Fruit fly (Drosophila melanogaster) whole organism, prepupa: ENCODE measurements around the gene Xrcc2.

Experiments used
- Blimp-1 ChIP-seq: fragments of 200-800 bp; sonication (Bioruptor generic); optimal IDR thresholded peaks from 3 replicates; lab custom pipeline; 2017; ENCODE audit warnings: missing biosample characterization, missing genetic modification characterization, mild to moderate bottlenecking, moderate library complexity, missing genetic modification reagents
- CG10631 ChIP-seq: fragments of 200-800 bp; sonication (Bioruptor generic); optimal IDR thresholded peaks from 2 replicates; lab custom pipeline; 2016; ENCODE audit warnings: missing biosample characterization, missing genetic modification characterization
- CG11762 ChIP-seq: fragments of 200-800 bp; sonication (Bioruptor generic); optimal IDR thresholded peaks from 3 replicates; lab custom pipeline; 2016; ENCODE audit warnings: missing biosample characterization, missing genetic modification characterization; ENCODE audit not compliant: insufficient read depth
- CG11902 ChIP-seq: fragments of 200-800 bp; sonication (Bioruptor generic); optimal IDR thresholded peaks from 3 replicates; lab custom pipeline; 2016; ENCODE audit warnings: missing biosample characterization, missing genetic modification characterization
- CG15336 ChIP-seq: fragments of 200-800 bp; sonication (Bioruptor generic); IDR thresholded peaks from 2 replicates; pipeline ENCODE4 v1.3.6; 2022; ENCODE audit warnings: missing biosample characterization, missing genetic modification characterization
- CG1621 ChIP-seq: fragments of 200-800 bp; sonication (Bioruptor generic); optimal IDR thresholded peaks from 3 replicates; lab custom pipeline; 2018; ENCODE audit warnings: missing biosample characterization, mild to moderate bottlenecking, missing genetic modification characterization
- CG16779 ChIP-seq: fragments of 200-800 bp; sonication (Bioruptor generic); optimal IDR thresholded peaks from 3 replicates; lab custom pipeline; 2017; ENCODE audit warnings: missing biosample characterization, mild to moderate bottlenecking, missing genetic modification characterization
- CG32006 ChIP-seq: fragments of 200-800 bp; sonication (Bioruptor generic); optimal IDR thresholded peaks from 3 replicates; lab custom pipeline; 2017; ENCODE audit warnings: missing biosample characterization, mild to moderate bottlenecking, missing genetic modification characterization
- CG34406 ChIP-seq: fragments of 200-800 bp; sonication (Bioruptor generic); optimal IDR thresholded peaks from 3 replicates; lab custom pipeline; 2016; ENCODE audit warnings: missing biosample characterization, missing genetic modification characterization
- CG4318 ChIP-seq: fragments of 200-800 bp; sonication (Bioruptor generic); optimal IDR thresholded peaks from 3 replicates; lab custom pipeline; 2017; ENCODE audit warnings: missing biosample characterization, mild to moderate bottlenecking, missing genetic modification characterization
- CG6276 ChIP-seq: fragments of 200-800 bp; sonication (Bioruptor generic); optimal IDR thresholded peaks from 2 replicates; lab custom pipeline; 2017; ENCODE audit warnings: missing biosample characterization, mild to moderate bottlenecking, missing genetic modification characterization
- CG6808 ChIP-seq: fragments of 200-800 bp; sonication (Bioruptor generic); optimal IDR thresholded peaks from 3 replicates; lab custom pipeline; 2017; ENCODE audit warnings: missing biosample characterization, missing genetic modification characterization, mild to moderate bottlenecking, moderate library complexity, missing genetic modification reagents
- CG8319 ChIP-seq: fragments of 200-800 bp; sonication (Bioruptor generic); optimal IDR thresholded peaks from 3 replicates; lab custom pipeline; 2016; ENCODE audit warnings: missing biosample characterization, missing genetic modification characterization
- CG8632 ChIP-seq: fragments of 200-800 bp; sonication (Bioruptor generic); optimal IDR thresholded peaks from 3 replicates; lab custom pipeline; 2016; ENCODE audit warnings: missing biosample characterization, missing genetic modification characterization
- CG9139 ChIP-seq: fragments of 200-800 bp; sonication (Bioruptor generic); optimal IDR thresholded peaks from 3 replicates; lab custom pipeline; 2017; ENCODE audit warnings: missing biosample characterization, mild to moderate bottlenecking, missing genetic modification characterization
- Eip75B ChIP-seq: fragments of 200-800 bp; sonication (Bioruptor generic); optimal IDR thresholded peaks from 3 replicates; lab custom pipeline; 2016; ENCODE audit warnings: missing biosample characterization, missing genetic modification characterization
- Eip78C ChIP-seq: fragments of 200-800 bp; sonication (Bioruptor generic); peaks from one replicate; lab custom pipeline; 2016; ENCODE audit warnings: missing biosample characterization, missing genetic modification characterization
- Ets21C ChIP-seq: fragments of 200-800 bp; sonication (Bioruptor generic); optimal IDR thresholded peaks from 3 replicates; lab custom pipeline; 2016; ENCODE audit warnings: missing biosample characterization, missing genetic modification characterization
- Ets96B ChIP-seq: fragments of 200-800 bp; optimal IDR thresholded peaks from 2 replicates; lab custom pipeline; 2019; ENCODE audit warnings: missing biosample characterization, mild to moderate bottlenecking, missing genetic modification characterization, moderate library complexity
- Gug ChIP-seq: fragments of 200-800 bp; sonication (Bioruptor generic); IDR thresholded peaks from 2 replicates; pipeline ENCODE4 v1.3.6; 2022; ENCODE audit warnings: missing biosample characterization, missing genetic modification characterization
- Hr39 ChIP-seq: fragments of 200-800 bp; sonication (Bioruptor generic); optimal IDR thresholded peaks from 2 replicates; lab custom pipeline; 2016; ENCODE audit warnings: missing biosample characterization, missing genetic modification characterization
- Lpt ChIP-seq: fragments of 200-800 bp; sonication (Bioruptor generic); optimal IDR thresholded peaks from 3 replicates; lab custom pipeline; 2016; ENCODE audit warnings: missing biosample characterization, missing genetic modification characterization
- Met ChIP-seq: fragments of 200-800 bp; sonication (Bioruptor generic); optimal IDR thresholded peaks from 3 replicates; lab custom pipeline; 2016; ENCODE audit warnings: missing biosample characterization, missing genetic modification characterization
- OdsH ChIP-seq: fragments of 200-800 bp; sonication (Bioruptor generic); optimal IDR thresholded peaks from 3 replicates; lab custom pipeline; 2016; ENCODE audit warnings: missing biosample characterization, missing genetic modification characterization
- Sox102F ChIP-seq: fragments of 200-800 bp; sonication (Bioruptor generic); optimal IDR thresholded peaks from 2 replicates; lab custom pipeline; 2016; ENCODE audit warnings: missing biosample characterization, mild to moderate bottlenecking, missing genetic modification characterization
- Sox14 ChIP-seq: fragments of 200-800 bp; sonication (Bioruptor generic); optimal IDR thresholded peaks from 3 replicates; lab custom pipeline; 2016; ENCODE audit warnings: missing biosample characterization, missing genetic modification characterization
- achi ChIP-seq: fragments of 200-800 bp; sonication (Bioruptor generic); optimal IDR thresholded peaks from 3 replicates; lab custom pipeline; 2016; ENCODE audit warnings: missing biosample characterization, missing genetic modification characterization
- acj6 ChIP-seq: fragments of 200-800 bp; sonication (Bioruptor generic); optimal IDR thresholded peaks from 3 replicates; lab custom pipeline; 2016; ENCODE audit warnings: missing biosample characterization, missing genetic modification characterization
- cyc ChIP-seq: fragments of 200-800 bp; sonication (Bioruptor generic); optimal IDR thresholded peaks from 3 replicates; lab custom pipeline; 2016; ENCODE audit warnings: missing biosample characterization, missing genetic modification characterization
- dac ChIP-seq: fragments of 200-800 bp; sonication (Bioruptor generic); optimal IDR thresholded peaks from 2 replicates; lab custom pipeline; 2017; ENCODE audit warnings: missing biosample characterization, mild to moderate bottlenecking, missing genetic modification characterization
- esn ChIP-seq: fragments of 200-800 bp; sonication (Bioruptor generic); optimal IDR thresholded peaks from 2 replicates; lab custom pipeline; 2016; ENCODE audit warnings: missing biosample characterization, mild to moderate bottlenecking, missing genetic modification characterization, moderate library complexity
- fd59A ChIP-seq: fragments of 200-800 bp; sonication (Bioruptor generic); optimal IDR thresholded peaks from 2 replicates; lab custom pipeline; 2017; ENCODE audit warnings: missing biosample characterization, mild to moderate bottlenecking, missing genetic modification characterization, missing genetic modification reagents
- fd85E ChIP-seq: fragments of 200-800 bp; sonication (Bioruptor generic); optimal IDR thresholded peaks from 3 replicates; lab custom pipeline; 2016; ENCODE audit warnings: missing biosample characterization, missing genetic modification characterization
- fkh ChIP-seq: fragments of 200-800 bp; sonication (Bioruptor generic); optimal IDR thresholded peaks from 3 replicates; lab custom pipeline; 2017; ENCODE audit warnings: missing biosample characterization, mild to moderate bottlenecking, missing genetic modification characterization, moderate library complexity
- lz ChIP-seq: fragments of 200-800 bp; sonication (Bioruptor generic); optimal IDR thresholded peaks from 3 replicates; lab custom pipeline; 2016; ENCODE audit warnings: missing biosample characterization, missing genetic modification characterization
- salr ChIP-seq, 2 experiments: fragments of 200-800 bp; sonication (Bioruptor generic); optimal IDR thresholded peaks; 3 replicates each; lab custom pipeline; 2016 to 2018; ENCODE audit warnings: missing biosample characterization in 2 of 2, missing genetic modification characterization in 2 of 2, mild to moderate bottlenecking in 1 of 2
- topi ChIP-seq: fragments of 200-800 bp; sonication (Bioruptor generic); optimal IDR thresholded peaks from 3 replicates; lab custom pipeline; 2016; ENCODE audit warnings: missing biosample characterization, missing genetic modification characterization
- vri ChIP-seq: fragments of 200-800 bp; sonication (Bioruptor generic); optimal IDR thresholded peaks from 3 replicates; lab custom pipeline; 2016; ENCODE audit warnings: missing biosample characterization, mild to moderate bottlenecking, missing genetic modification characterization

Xrcc2 gene

DNA sequence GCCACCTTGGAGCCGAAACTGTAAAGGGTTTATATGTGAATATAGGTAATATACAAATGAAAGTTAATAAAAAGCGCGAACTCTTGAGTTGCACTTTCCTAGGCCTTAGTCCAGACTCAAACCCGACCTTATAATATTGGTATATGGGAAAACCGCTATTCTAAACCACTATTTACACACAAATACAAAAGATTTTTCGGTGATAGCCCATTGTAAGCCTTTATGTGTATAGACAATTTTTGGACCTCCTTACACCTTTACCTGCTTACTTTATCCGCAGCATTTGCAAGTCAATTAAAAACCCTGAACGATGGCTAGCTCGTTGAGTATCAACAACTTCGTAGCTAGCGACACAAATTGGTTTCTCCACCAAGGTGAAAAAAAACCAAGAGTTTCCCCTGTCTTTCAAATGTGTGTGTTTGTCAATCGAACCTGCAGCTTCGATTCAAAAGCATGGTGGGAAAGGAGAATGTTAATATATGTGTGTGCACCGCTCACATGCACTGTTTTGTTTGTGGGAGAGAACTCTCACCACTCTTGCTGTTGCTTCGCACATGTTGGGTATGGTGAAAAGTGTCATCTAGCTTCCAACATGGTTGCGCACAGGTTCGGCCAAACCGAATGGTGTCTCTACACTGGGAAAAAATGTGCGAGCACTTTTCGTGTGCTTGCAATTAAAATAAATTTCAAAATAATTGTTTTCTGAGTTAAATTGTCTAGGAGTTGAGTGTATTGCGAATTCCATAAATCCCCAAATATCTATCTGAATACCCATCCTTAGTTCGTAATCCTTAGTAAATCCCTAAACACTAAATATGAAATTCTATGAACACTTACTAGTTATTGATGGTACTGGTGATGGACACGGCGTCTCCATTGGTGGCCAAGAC, 7.0 kb downstream of the Xrcc2 start (continued):
- TF ChIP-seq cyc (peak; percentile 69), CG32006 (peak; percentile 70), CG11902 (GFP tag; lab: Kevin White, UChicago) (peak; percentile 52), fkh (GFP tag; lab: Kevin White, UChicago) (peak; percentile 31), CG16779 (tag; lab: Kevin White, UChicago) (peak; percentile 45), CG4318 (GFP tag; lab: Kevin White, UChicago) (no peak), Met (GFP tag; lab: Kevin White, UChicago) (peak; percentile 83), Blimp-1 (GFP tag; lab: Kevin White, UChicago) (no peak), Eip78C (peak; percentile 95), fd85E (GFP tag; lab: Kevin White, UChicago) (peak; percentile 24), Hr39 (GFP tag; lab: Kevin White, UChicago) (peak; percentile 59), CG6276 (GFP tag; lab: Kevin White, UChicago) (peak; percentile 80), CG8319 (GFP tag; lab: Kevin White, UChicago) (peak; percentile 52), CG1621 (peak; percentile 56), Sox102F (GFP tag; lab: Kevin White, UChicago) (peak; percentile 69), CG6808 (peak; percentile 49), acj6 (GFP tag; lab: Kevin White, UChicago) (peak; percentile 65), fd59A (GFP tag; lab: Kevin White, UChicago) (peak; percentile 41)

DNA sequence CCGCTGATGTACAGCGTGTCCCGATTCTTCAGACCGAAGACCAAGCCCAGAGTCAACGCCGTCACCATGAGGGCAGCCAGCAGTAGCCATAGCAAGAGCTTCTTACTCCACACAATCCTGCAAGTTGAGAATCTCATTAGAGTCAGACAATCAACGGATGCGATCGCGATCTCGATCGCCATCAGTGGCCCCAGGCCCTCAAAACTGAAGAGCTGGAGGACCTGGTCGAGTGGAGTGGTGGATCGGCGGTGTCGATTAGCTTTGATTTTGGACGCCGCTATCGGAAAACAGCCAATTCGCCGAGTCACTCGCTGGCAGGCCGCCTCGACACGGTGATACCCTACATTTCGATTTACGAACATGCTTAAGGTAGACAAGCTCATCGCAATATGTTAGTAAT, 8.6 kb downstream of the Xrcc2 start:
- TF ChIP-seq CG8319 (GFP tag; lab: Kevin White, UChicago), result no peak
- TF ChIP-seq Gug (GFP tag; lab: Robert Waterston, UW), result no peak
- no peak for TF ChIP-seq CG9139 (GFP tag; lab: Kevin White, UChicago)
- TF ChIP-seq fkh (GFP tag; lab: Kevin White, UChicago), result no peak
- TF ChIP-seq acj6 (GFP tag; lab: Kevin White, UChicago), result no peak
- TF ChIP-seq esn (GFP tag; lab: Kevin White, UChicago), result no peak
- TF ChIP-seq CG4318 (GFP tag; lab: Kevin White, UChicago), result no peak
- TF ChIP-seq Ets96B, result no peak
- no peak for TF ChIP-seq topi (GFP tag; lab: Kevin White, UChicago)
- TF ChIP-seq Sox102F (GFP tag; lab: Kevin White, UChicago), result no peak
- TF ChIP-seq CG32006, result no peak
- TF ChIP-seq CG15336, result no peak
- no peak for TF ChIP-seq CG11762 (GFP tag; lab: Kevin White, UChicago)
- no peak for TF ChIP-seq CG34406
- no peak for TF ChIP-seq CG1621
- TF ChIP-seq CG6276 (GFP tag; lab: Kevin White, UChicago), result no peak
- TF ChIP-seq Lpt, result no peak
- no peak for TF ChIP-seq CG8632 (GFP tag; lab: Kevin White, UChicago)
- TF ChIP-seq CG10631 (GFP tag; lab: Kevin White, UChicago), result no peak
- TF ChIP-seq, all 60 proteins: peak for 0

DNA sequence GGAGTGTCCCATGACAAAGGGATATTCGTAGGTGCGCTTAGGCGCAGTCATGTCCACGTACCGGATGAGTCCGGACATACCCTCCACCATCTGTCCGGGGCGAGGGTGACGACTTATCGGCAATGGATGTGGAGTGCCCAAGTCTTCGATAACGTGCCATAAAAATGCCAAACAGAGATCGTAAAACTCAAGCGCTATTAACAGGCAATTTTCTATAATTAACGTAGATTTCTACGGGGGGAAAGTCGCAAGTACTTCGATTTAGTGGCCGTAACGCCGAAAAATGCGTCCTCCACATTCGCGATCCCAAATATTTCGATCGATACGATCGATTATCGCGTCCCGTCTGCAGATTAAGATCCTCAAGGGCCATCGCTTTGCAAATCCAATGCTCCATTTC, 9.5 kb downstream of the Xrcc2 start:
- TF ChIP-seq vri, result peak; percentile 5
- TF ChIP-seq Hr39 (GFP tag; lab: Kevin White, UChicago), result no peak

DNA sequence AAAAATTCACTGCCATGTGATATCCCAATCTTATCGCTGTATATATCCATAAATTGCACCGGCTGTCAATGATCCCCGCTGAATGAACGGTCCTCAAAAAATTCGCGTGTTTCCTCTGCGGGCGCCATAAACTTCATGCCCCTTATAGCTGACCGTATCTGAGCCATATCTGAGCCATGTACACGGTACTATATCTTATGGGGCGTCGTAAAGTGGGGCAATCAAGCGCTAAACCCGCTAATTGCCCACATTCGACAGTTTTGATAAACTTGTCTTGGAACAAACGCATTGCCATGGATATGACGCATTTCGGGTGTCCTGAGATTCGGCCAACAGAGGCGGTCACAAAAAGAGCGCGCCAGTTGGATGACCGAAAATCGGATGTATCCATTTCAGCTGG, 11.0 kb downstream of the Xrcc2 start:
- TF ChIP-seq CG34406, result no peak
- TF ChIP-seq salr (GFP tag; optimal IDR thresholded peaks at IDR 0.05; lab: Kevin White, UChicago), result no peak
- TF ChIP-seq Eip75B (GFP tag; lab: Kevin White, UChicago), result no peak
- TF ChIP-seq lz (GFP tag; lab: Kevin White, UChicago), result no peak
- no peak for TF ChIP-seq Lpt
- no peak for TF ChIP-seq acj6 (GFP tag; lab: Kevin White, UChicago)
- TF ChIP-seq CG4318 (GFP tag; lab: Kevin White, UChicago), result no peak
- TF ChIP-seq CG9139 (GFP tag; lab: Kevin White, UChicago), result no peak
- TF ChIP-seq dac (GFP tag; lab: Kevin White, UChicago), result no peak
- no peak for TF ChIP-seq CG1621
- TF ChIP-seq Ets21C (GFP tag; lab: Kevin White, UChicago), result no peak
- TF ChIP-seq Eip78C, result no peak
- no peak for TF ChIP-seq Met (GFP tag; lab: Kevin White, UChicago)
- no peak for TF ChIP-seq OdsH
- TF ChIP-seq Sox14 (GFP tag; lab: Kevin White, UChicago), result no peak
- TF ChIP-seq CG6276 (GFP tag; lab: Kevin White, UChicago), result no peak
- no peak for TF ChIP-seq fd85E (GFP tag; lab: Kevin White, UChicago)
- no peak for TF ChIP-seq CG11762 (GFP tag; lab: Kevin White, UChicago)
- TF ChIP-seq achi (GFP tag; lab: Kevin White, UChicago), result no peak
